Fruit fly (Drosophila melanogaster) whole organism, embryonic: ENCODE measurements around the gene CG9928.

ENCODE experiments used
- ATbp ChIP-seq: fragments of 200-800 bp; sonication (Bioruptor generic); optimal IDR thresholded peaks from 2 replicates; lab custom pipeline; 2017; ENCODE audit warnings: missing biosample characterization, mild to moderate bottlenecking, missing genetic modification characterization, missing genetic modification reagents
- CG10209 ChIP-seq: fragments of 200-800 bp; sonication (Bioruptor generic); optimal IDR thresholded peaks from 3 replicates; lab custom pipeline; 2017; ENCODE audit warnings: missing biosample characterization, mild to moderate bottlenecking, missing genetic modification characterization, missing genetic modification reagents
- CG10543 ChIP-seq: fragments of 200-800 bp; sonication (Bioruptor generic); optimal IDR thresholded peaks from 3 replicates; lab custom pipeline; 2017; ENCODE audit warnings: missing biosample characterization, mild to moderate bottlenecking, missing genetic modification characterization, moderate library complexity
- CG12236 ChIP-seq: fragments of 200-800 bp; sonication (Bioruptor generic); optimal IDR thresholded peaks from 2 replicates; lab custom pipeline; 2016; ENCODE audit warnings: missing biosample characterization, missing genetic modification characterization
- CG13624 ChIP-seq: fragments of 200-800 bp; sonication (Bioruptor generic); optimal IDR thresholded peaks from 2 replicates; lab custom pipeline; 2016; ENCODE audit warnings: missing biosample characterization, missing genetic modification characterization
- CG15479 ChIP-seq: fragments of 200-800 bp; sonication (Bioruptor generic); optimal IDR thresholded peaks from 3 replicates; lab custom pipeline; 2019; ENCODE audit warnings: missing biosample characterization, mild to moderate bottlenecking, missing genetic modification characterization, moderate library complexity
- CG15601 ChIP-seq: fragments of 200-800 bp; sonication (Bioruptor generic); optimal IDR thresholded peaks from 3 replicates; lab custom pipeline; 2019; ENCODE audit warnings: missing biosample characterization, mild to moderate bottlenecking, missing genetic modification characterization, moderate library complexity
- CG17385 ChIP-seq: fragments of 200-800 bp; sonication (Bioruptor generic); optimal IDR thresholded peaks from 3 replicates; lab custom pipeline; 2018; ENCODE audit warnings: missing biosample characterization, mild to moderate bottlenecking, missing genetic modification characterization
- CG17568 ChIP-seq: fragments of 200-800 bp; sonication (Bioruptor generic); optimal IDR thresholded peaks from 2 replicates; lab custom pipeline; 2018; ENCODE audit warnings: missing biosample characterization, mild to moderate bottlenecking, missing genetic modification characterization, moderate library complexity
- CG2120 ChIP-seq: fragments of 200-800 bp; sonication (Bioruptor generic); optimal IDR thresholded peaks from 3 replicates; lab custom pipeline; 2016; ENCODE audit warnings: missing biosample characterization, missing genetic modification characterization
- CG3163 ChIP-seq: fragments of 200-800 bp; sonication (Bioruptor generic); optimal IDR thresholded peaks from 3 replicates; lab custom pipeline; 2016; ENCODE audit warnings: missing biosample characterization, missing genetic modification characterization
- CG33213 ChIP-seq: fragments of 200-800 bp; sonication (Bioruptor generic); optimal IDR thresholded peaks from 3 replicates; lab custom pipeline; 2016; ENCODE audit warnings: missing biosample characterization, missing genetic modification characterization
- CG6765 ChIP-seq: fragments of 200-800 bp; sonication (Bioruptor generic); optimal IDR thresholded peaks from 3 replicates; lab custom pipeline; 2017; ENCODE audit warnings: missing biosample characterization, mild to moderate bottlenecking, missing genetic modification characterization
- CG7357 ChIP-seq: fragments of 200-800 bp; sonication (Bioruptor generic); IDR thresholded peaks from 3 replicates; pipeline ENCODE4 v1.3.6; 2022; ENCODE audit warnings: missing biosample characterization, missing genetic modification characterization
- CG8944 ChIP-seq: fragments of 200-800 bp; sonication (Bioruptor generic); optimal IDR thresholded peaks from 3 replicates; lab custom pipeline; 2016; ENCODE audit warnings: missing biosample characterization, missing genetic modification characterization
- Dbx ChIP-seq: fragments of 200-800 bp; sonication (Bioruptor generic); IDR thresholded peaks from 3 replicates; pipeline ENCODE4 v1.3.6; 2022; ENCODE audit warnings: missing biosample characterization, missing genetic modification characterization
- ERR ChIP-seq: fragments of 200-800 bp; sonication (Bioruptor generic); optimal IDR thresholded peaks from 2 replicates; lab custom pipeline; 2016; ENCODE audit warnings: missing biosample characterization, missing genetic modification characterization
- Elba2 ChIP-seq: fragments of 200-800 bp; sonication (Bioruptor generic); optimal IDR thresholded peaks from 3 replicates; lab custom pipeline; 2016; ENCODE audit warnings: missing biosample characterization, missing genetic modification characterization
- Gug ChIP-seq: fragments of 200-800 bp; sonication (Bioruptor generic); IDR thresholded peaks from 4 replicates; pipeline ENCODE4 v1.3.6; 2022; ENCODE audit warnings: missing biosample characterization, missing genetic modification characterization
- H15 ChIP-seq: fragments of 200-800 bp; sonication (Bioruptor generic); IDR thresholded peaks from 3 replicates; pipeline ENCODE4 v1.3.6; 2022; ENCODE audit warnings: missing biosample characterization, missing genetic modification characterization
- Nf-YA ChIP-seq: fragments of 200-800 bp; sonication (Bioruptor generic); IDR thresholded peaks from 2 replicates; pipeline ENCODE4 v1.3.6; 2022; ENCODE audit warnings: missing biosample characterization, missing genetic modification characterization
- Nf-YB ChIP-seq: fragments of 200-800 bp; sonication (Bioruptor generic); optimal IDR thresholded peaks from 3 replicates; lab custom pipeline; 2019; ENCODE audit warnings: missing biosample characterization, mild to moderate bottlenecking, missing genetic modification characterization, moderate library complexity
- Oli ChIP-seq: fragments of 200-800 bp; sonication (Bioruptor generic); optimal IDR thresholded peaks from 2 replicates; lab custom pipeline; 2018; ENCODE audit warnings: missing biosample characterization, mild to moderate bottlenecking, missing genetic modification characterization, moderate library complexity
- Opbp ChIP-seq: fragments of 200-800 bp; sonication (Bioruptor generic); IDR thresholded peaks from 3 replicates; pipeline ENCODE4 v1.3.6; 2022; ENCODE audit warnings: missing biosample characterization, missing genetic modification characterization; ENCODE audit not compliant: partially characterized antibody
- Poxn ChIP-seq: fragments of 200-800 bp; sonication (Bioruptor generic); IDR thresholded peaks from 2 replicates; pipeline ENCODE4 v1.3.6; 2022; ENCODE audit warnings: missing biosample characterization, missing genetic modification characterization
- Scr ChIP-seq: fragments of 200-800 bp; sonication (Bioruptor generic); IDR thresholded peaks from 2 replicates; pipeline ENCODE4 v1.3.6; 2022; ENCODE audit warnings: missing biosample characterization, missing genetic modification characterization; ENCODE audit not compliant: partially characterized antibody
- Sox102F ChIP-seq: fragments of 200-800 bp; sonication (Bioruptor generic); optimal IDR thresholded peaks from 2 replicates; lab custom pipeline; 2018; ENCODE audit warnings: missing biosample characterization, mild to moderate bottlenecking, missing genetic modification characterization, moderate library complexity
- Taf1 ChIP-seq: fragments of 200-800 bp; sonication (Bioruptor generic); IDR thresholded peaks from 2 replicates; pipeline ENCODE4 v1.3.6; 2022; ENCODE audit warnings: missing biosample characterization, missing genetic modification characterization
- bigmax ChIP-seq: fragments of 200-800 bp; sonication (Bioruptor generic); optimal IDR thresholded peaks from 2 replicates; lab custom pipeline; 2018; ENCODE audit warnings: missing biosample characterization, mild to moderate bottlenecking, missing genetic modification characterization
- bsh ChIP-seq, 2 experiments: fragments of 200-800 bp; sonication (Bioruptor generic); optimal IDR thresholded peaks; 2 replicates each; lab custom pipeline; 2017 to 2018; ENCODE audit warnings: mild to moderate bottlenecking in 2 of 2, missing biosample characterization in 2 of 2, missing genetic modification characterization in 2 of 2, moderate library complexity in 1 of 2
- caup ChIP-seq: fragments of 200-800 bp; sonication (Bioruptor generic); optimal IDR thresholded peaks from 3 replicates; lab custom pipeline; 2017; ENCODE audit warnings: missing biosample characterization, mild to moderate bottlenecking, missing genetic modification characterization, moderate library complexity; ENCODE audit not compliant: severe bottlenecking
- corto ChIP-seq: fragments of 200-800 bp; sonication (Bioruptor generic); optimal IDR thresholded peaks from 2 replicates; lab custom pipeline; 2016; ENCODE audit warnings: missing biosample characterization, mild to moderate bottlenecking, missing genetic modification characterization, moderate library complexity
- crc ChIP-seq: fragments of 200-800 bp; sonication (Bioruptor generic); optimal IDR thresholded peaks from 2 replicates; lab custom pipeline; 2016; ENCODE audit warnings: missing biosample characterization, missing genetic modification characterization
- disco-r ChIP-seq: fragments of 200-800 bp; sonication (Bioruptor generic); optimal IDR thresholded peaks from 2 replicates; lab custom pipeline; 2016; ENCODE audit warnings: missing biosample characterization, missing genetic modification characterization
- ems ChIP-seq: fragments of 200-800 bp; sonication (Bioruptor generic); optimal IDR thresholded peaks from 3 replicates; lab custom pipeline; 2016; ENCODE audit warnings: missing biosample characterization, missing genetic modification characterization
- en ChIP-seq: fragments of 200-800 bp; sonication (Bioruptor generic); optimal IDR thresholded peaks from 2 replicates; lab custom pipeline; 2016; ENCODE audit warnings: missing biosample characterization, missing genetic modification characterization
- eyg ChIP-seq: fragments of 200-800 bp; sonication (Bioruptor generic); optimal IDR thresholded peaks from 3 replicates; lab custom pipeline; 2016; ENCODE audit warnings: missing biosample characterization, missing genetic modification characterization
- gcm ChIP-seq: fragments of 200-800 bp; sonication (Bioruptor generic); optimal IDR thresholded peaks from 2 replicates; lab custom pipeline; 2019; ENCODE audit warnings: missing biosample characterization, mild to moderate bottlenecking, missing genetic modification characterization, moderate library complexity
- gfzf ChIP-seq: fragments of 200-800 bp; sonication (Bioruptor generic); optimal IDR thresholded peaks from 2 replicates; lab custom pipeline; 2016; ENCODE audit warnings: missing biosample characterization, mild to moderate bottlenecking, missing genetic modification characterization, moderate library complexity
- lov ChIP-seq, 2 experiments: fragments of 200-800 bp in 1 of 2; fragments of >200 bp in 1 of 2; sonication (Bioruptor generic) in 1 of 2; IDR thresholded peaks in 1 of 2; optimal IDR thresholded peaks in 1 of 2; 2 replicates in 1 of 2; 3 replicates in 1 of 2; pipeline versions ENCODE4 v1.3.6 to Lab custom; 2017 to 2022; ENCODE audit warnings: missing biosample characterization in 1 of 2, missing genetic modification characterization in 1 of 2
- mld ChIP-seq: fragments of 200-800 bp; sonication (Bioruptor generic); IDR thresholded peaks from 3 replicates; pipeline ENCODE4 v1.3.6; 2022; ENCODE audit warnings: missing biosample characterization, missing genetic modification characterization; ENCODE audit not compliant: partially characterized antibody
- nau ChIP-seq: fragments of 200-800 bp; sonication (Bioruptor generic); optimal IDR thresholded peaks from 3 replicates; lab custom pipeline; 2017; ENCODE audit warnings: missing biosample characterization, mild to moderate bottlenecking, missing genetic modification characterization, missing genetic modification reagents
- scrt ChIP-seq: fragments of 200-800 bp; sonication (Bioruptor generic); optimal IDR thresholded peaks from 2 replicates; lab custom pipeline; 2018; ENCODE audit warnings: missing biosample characterization, mild to moderate bottlenecking, missing genetic modification characterization, moderate library complexity
- slp2 ChIP-seq: fragments of 200-800 bp; sonication (Bioruptor generic); optimal IDR thresholded peaks from 2 replicates; lab custom pipeline; 2016; ENCODE audit warnings: missing biosample characterization, missing genetic modification characterization
- sna ChIP-seq: fragments of 200-800 bp; sonication (Bioruptor generic); IDR thresholded peaks from 2 replicates; pipeline ENCODE4 v1.3.6; 2022; ENCODE audit warnings: missing biosample characterization, missing genetic modification characterization; ENCODE audit not compliant: partially characterized antibody
- ssp ChIP-seq: fragments of 200-800 bp; sonication (Bioruptor generic); IDR thresholded peaks from 2 replicates; pipeline ENCODE4 v1.3.6; 2022; ENCODE audit warnings: missing biosample characterization, missing genetic modification characterization
- stc ChIP-seq: fragments of 200-800 bp; sonication (Bioruptor generic); IDR thresholded peaks from 2 replicates; pipeline ENCODE4 v1.3.6; 2022; ENCODE audit warnings: missing biosample characterization, missing genetic modification characterization
- vvl ChIP-seq: fragments of 200-800 bp; sonication (Bioruptor generic); IDR thresholded peaks from 2 replicates; pipeline ENCODE4 v1.3.6; 2022; ENCODE audit warnings: missing biosample characterization, missing genetic modification characterization

The CG9928 gene

dm6 chr2L:13145035-13145683, 2.5 kb upstream of the CG9928 start (continued):
- peak; percentile 54 for TF ChIP-seq CG33213 (GFP tag; lab: Kevin White, UChicago)
- peak; percentile 77 for TF ChIP-seq CG10209
- peak; percentile 77 for TF ChIP-seq eyg
- TF ChIP-seq corto (GFP tag; lab: Kevin White, UChicago), result no peak
- TF ChIP-seq Scr (GFP tag; lab: Robert Waterston, UW), result no peak
- peak; percentile 50; the same call in 1 of the 2 replicates for TF ChIP-seq Poxn (GFP tag; lab: Robert Waterston, UW)
- 0 out of 2 replicates have a peak, but pooled peaks have one; percentile 39 for TF ChIP-seq Taf1 (GFP tag; lab: Robert Waterston, UW)
- TF ChIP-seq mld (GFP tag; lab: Robert Waterston, UW), result no peak
- TF ChIP-seq H15 (GFP tag; lab: Robert Waterston, UW), result peak; percentile 66; the same call in 2 of the 3 replicates
- TF ChIP-seq ERR, result peak; percentile 71
- peak; percentile 73 for TF ChIP-seq stc
- peak; percentile 8 for TF ChIP-seq CG15601 (tag; lab: Kevin White, UChicago)
- peak; percentile 48 for TF ChIP-seq ssp (GFP tag; lab: Robert Waterston, UW)
- peak; percentile 74 for TF ChIP-seq CG6765 (GFP tag; lab: Kevin White, UChicago)
- peak; percentile 73 for TF ChIP-seq Oli (tag; lab: Kevin White, UChicago)
- no peak for TF ChIP-seq gfzf (GFP tag; lab: Kevin White, UChicago)
- no peak for TF ChIP-seq bigmax (GFP tag; lab: Kevin White, UChicago)
- no peak for TF ChIP-seq lov (optimal IDR thresholded peaks at IDR 0.05; lab: Kevin White, UChicago)
- no peak for TF ChIP-seq lov (GFP tag; IDR thresholded peaks at IDR 0.05; lab: Robert Waterston, UW)
- TF ChIP-seq en (GFP tag; lab: Kevin White, UChicago), result peak; percentile 41
- TF ChIP-seq scrt, result peak; percentile 71
- peak; percentile 38 for TF ChIP-seq CG3163 (GFP tag; lab: Kevin White, UChicago)
- peak; percentile 46 for TF ChIP-seq slp2
- peak; percentile 48 for TF ChIP-seq nau (GFP tag; lab: Kevin White, UChicago)
- TF ChIP-seq CG8944 (GFP tag; lab: Kevin White, UChicago), result peak; percentile 48
- TF ChIP-seq sna (GFP tag; lab: Robert Waterston, UW), result no peak
- TF ChIP-seq ATbp, result peak; percentile 10
- TF ChIP-seq vvl (GFP tag; lab: Robert Waterston, UW), result peak; percentile 73
- no peak for TF ChIP-seq CG15479 (GFP tag; lab: Kevin White, UChicago)
- peak; percentile 90 for TF ChIP-seq CG13624 (GFP tag; lab: Kevin White, UChicago)
- no peak for TF ChIP-seq Opbp (GFP tag; lab: Robert Waterston, UW)
- TF ChIP-seq ems (GFP tag; lab: Kevin White, UChicago), result peak; percentile 61
- TF ChIP-seq crc (GFP tag; lab: Kevin White, UChicago), result peak; percentile 47
- TF ChIP-seq CG17568, result peak; percentile 48
- no peak for TF ChIP-seq gcm (GFP tag; lab: Kevin White, UChicago)
- TF ChIP-seq CG17385 (GFP tag; lab: Kevin White, UChicago), result peak; percentile 66
- TF ChIP-seq Gug (GFP tag; lab: Robert Waterston, UW), result peak; percentile 53; the same call in 3 of the 4 replicates
- peak; percentile 86 for TF ChIP-seq Dbx
- no peak for TF ChIP-seq CG12236
- peak; percentile 74 for TF ChIP-seq Sox102F (GFP tag; lab: Kevin White, UChicago)
- TF ChIP-seq Nf-YB (GFP tag; lab: Kevin White, UChicago), result peak; percentile 35
- TF ChIP-seq CG7357 (GFP tag; lab: Robert Waterston, UW), result peak; percentile 72
- TF ChIP-seq CG10543 (GFP tag; lab: Kevin White, UChicago), result peak; percentile 73
- TF ChIP-seq disco-r (GFP tag; lab: Kevin White, UChicago), result peak; percentile 56
- TF ChIP-seq Elba2 (GFP tag; lab: Kevin White, UChicago), result no peak
- TF ChIP-seq caup (GFP tag; lab: Kevin White, UChicago), result peak; percentile 78
- peak in 1 of 2 experiments; percentile 34 for TF ChIP-seq bsh (GFP tag; optimal IDR thresholded peaks at IDR 0.05; lab: Kevin White, UChicago)
- peak; percentile 54; the same call in 1 of the 2 replicates for TF ChIP-seq Nf-YA (GFP tag; lab: Robert Waterston, UW)
- TF ChIP-seq CG2120 (GFP tag; lab: Kevin White, UChicago), result peak; percentile 91
